Worm (Caenorhabditis elegans) whole organism, late embryonic: Measurements from ENCODE around the gene T27D12.1.
A peak's percentile ranks its signal among the peaks of the same experiment; 100 is the strongest.

Experiments
- K02D7.2 ChIP-seq: sonication (generic microtip); optimal IDR thresholded peaks from 2 replicates; lab custom pipeline; 2017; ENCODE audit warnings: mild to moderate bottlenecking, missing genetic modification characterization, missing compliant biosample characterization
- K09A11.1 ChIP-seq: sonication (generic microtip); optimal IDR thresholded peaks from 2 replicates; lab custom pipeline; 2017; ENCODE audit warnings: antibody characterized with exemption, mild to moderate bottlenecking, missing genetic modification characterization, missing compliant biosample characterization; ENCODE audit not compliant: insufficient read depth
- ceh-14 ChIP-seq: sonication (generic microtip); optimal IDR thresholded peaks from 2 replicates; lab custom pipeline; 2016; ENCODE audit warnings: missing genotype, missing genetic modification characterization, missing compliant biosample characterization
- ceh-18 ChIP-seq: sonication (generic microtip); optimal IDR thresholded peaks from 2 replicates; lab custom pipeline; 2016; ENCODE audit warnings: missing genetic modification characterization, missing compliant biosample characterization
- ceh-19 ChIP-seq: fragments of 200-800 bp; sonication (Bioruptor generic); optimal IDR thresholded peaks from 2 replicates; lab custom pipeline; 2018; ENCODE audit warnings: mild to moderate bottlenecking, missing genetic modification characterization, missing compliant biosample characterization
- ceh-31 ChIP-seq: sonication (generic microtip); optimal IDR thresholded peaks from 2 replicates; lab custom pipeline; 2016; ENCODE audit warnings: missing genetic modification characterization, missing compliant biosample characterization
- ceh-34 ChIP-seq: sonication (generic microtip); optimal IDR thresholded peaks from 2 replicates; lab custom pipeline; 2016; ENCODE audit warnings: mild to moderate bottlenecking, missing genetic modification characterization, missing compliant biosample characterization
- ceh-48 ChIP-seq: sonication (generic microtip); optimal IDR thresholded peaks from 2 replicates; lab custom pipeline; 2016; ENCODE audit warnings: missing genetic modification characterization, inconsistent platforms, missing compliant biosample characterization
- ceh-6 ChIP-seq: fragments of 200-800 bp; sonication (Bioruptor generic); optimal IDR thresholded peaks from 2 replicates; lab custom pipeline; 2018; ENCODE audit warnings: mild to moderate bottlenecking, missing genetic modification characterization, missing compliant biosample characterization
- ceh-9 ChIP-seq: sonication (generic microtip); optimal IDR thresholded peaks from 2 replicates; lab custom pipeline; 2016; ENCODE audit warnings: mild to moderate bottlenecking, missing genetic modification characterization, inconsistent platforms, missing compliant biosample characterization
- dve-1 ChIP-seq: sonication (generic microtip); optimal IDR thresholded peaks from 2 replicates; lab custom pipeline; 2017; ENCODE audit warnings: antibody characterized with exemption, mild to moderate bottlenecking, missing genetic modification characterization, missing compliant biosample characterization
- elt-2 ChIP-seq: sonication (generic microtip); optimal IDR thresholded peaks from 2 replicates; lab custom pipeline; 2016; ENCODE audit warnings: missing genetic modification reagents, missing genetic modification characterization, missing compliant biosample characterization
- elt-4 ChIP-seq: sonication (generic microtip); optimal IDR thresholded peaks from 2 replicates; lab custom pipeline; 2016; ENCODE audit warnings: missing genetic modification characterization, missing compliant biosample characterization
- fkh-10 ChIP-seq: fragments of 150-350 bp; optimal IDR thresholded peaks from 2 replicates; lab custom pipeline; 2014; ENCODE audit warnings: missing biosample characterization, missing genetic modification reagents, missing genetic modification characterization
- fkh-6 ChIP-seq: sonication (generic microtip); optimal IDR thresholded peaks from 2 replicates; lab custom pipeline; 2016; ENCODE audit warnings: missing genetic modification characterization, missing compliant biosample characterization
- gmeb-2 ChIP-seq: sonication (generic microtip); optimal IDR thresholded peaks from 2 replicates; lab custom pipeline; 2016; ENCODE audit warnings: missing genetic modification characterization, inconsistent platforms, missing compliant biosample characterization
- hlh-30 ChIP-seq: sonication (generic microtip); optimal IDR thresholded peaks from 2 replicates; lab custom pipeline; 2017; ENCODE audit warnings: antibody characterized with exemption, missing genetic modification characterization, missing compliant biosample characterization; ENCODE audit not compliant: insufficient read depth
- hlh-6 ChIP-seq: sonication (generic microtip); optimal IDR thresholded peaks from 2 replicates; lab custom pipeline; 2016; ENCODE audit warnings: missing genotype, missing genetic modification characterization, missing compliant biosample characterization
- hlh-8 ChIP-seq: sonication (generic microtip); optimal IDR thresholded peaks from 2 replicates; lab custom pipeline; 2016; ENCODE audit warnings: missing genotype, missing genetic modification characterization, missing compliant biosample characterization
- madf-2 ChIP-seq: sonication (generic microtip); optimal IDR thresholded peaks from 2 replicates; lab custom pipeline; 2017; ENCODE audit warnings: missing genetic modification characterization, missing compliant biosample characterization
- nfya-1 ChIP-seq: sonication (generic microtip); optimal IDR thresholded peaks from 2 replicates; lab custom pipeline; 2017; ENCODE audit warnings: missing genetic modification characterization, mild to moderate bottlenecking, missing compliant biosample characterization, antibody characterized with exemption, moderate library complexity
- npax-4 ChIP-seq: sonication (generic microtip); optimal IDR thresholded peaks from 2 replicates; lab custom pipeline; 2016; ENCODE audit warnings: missing genetic modification characterization, missing compliant biosample characterization
- odd-2 ChIP-seq: sonication (generic microtip); optimal IDR thresholded peaks from 2 replicates; lab custom pipeline; 2017; ENCODE audit warnings: antibody characterized with exemption, mild to moderate bottlenecking, missing genetic modification characterization, missing compliant biosample characterization
- pag-3 ChIP-seq: sonication (generic microtip); optimal IDR thresholded peaks from 2 replicates; lab custom pipeline; 2016; ENCODE audit warnings: missing compliant biosample characterization, missing genetic modification characterization, borderline replicate concordance
- pha-4 ChIP-seq: fragments of 150-350 bp; optimal IDR thresholded peaks from 2 replicates; lab custom pipeline; 2018; ENCODE audit warnings: missing biosample characterization, missing genetic modification reagents, missing genetic modification characterization
- pqm-1 ChIP-seq: sonication (generic microtip); optimal IDR thresholded peaks from 2 replicates; lab custom pipeline; 2016; ENCODE audit warnings: missing genetic modification characterization, missing compliant biosample characterization
- sox-4 ChIP-seq: sonication (generic microtip); optimal IDR thresholded peaks from 2 replicates; lab custom pipeline; 2017; ENCODE audit warnings: mild to moderate bottlenecking, missing genetic modification characterization, inconsistent platforms, missing compliant biosample characterization
- syd-9 ChIP-seq: sonication (generic microtip); optimal IDR thresholded peaks from 2 replicates; lab custom pipeline; 2016; ENCODE audit warnings: mild to moderate bottlenecking, missing genetic modification characterization, moderate library complexity, missing compliant biosample characterization
- unc-55 ChIP-seq: sonication (generic microtip); optimal IDR thresholded peaks from 2 replicates; lab custom pipeline; 2017; ENCODE audit warnings: missing biosample characterization, missing genetic modification reagents, missing genetic modification characterization
- unc-86 ChIP-seq: sonication (generic microtip); optimal IDR thresholded peaks from 2 replicates; lab custom pipeline; 2016; ENCODE audit warnings: missing genetic modification characterization, missing compliant biosample characterization

T27D12.1 gene

ce11 chrII:11842317-11842716 is at the start of gene T27D12.1:
T27D12.1 (plus strand) TSS chrII:11842617.
- TF ChIP-seq elt-4 (tag; lab: Kevin White, UChicago) (no peak), ceh-19 (GFP tag; lab: Kevin White, UChicago) (no peak), unc-86 (tag; lab: Kevin White, UChicago) (no peak), pag-3 (tag; lab: Kevin White, UChicago) (no peak), ceh-48 (tag; lab: Kevin White, UChicago) (no peak), nfya-1 (tag; lab: Kevin White, UChicago) (no peak), pqm-1 (tag; lab: Kevin White, UChicago) (no peak), hlh-8 (tag; lab: Kevin White, UChicago) (no peak)

ce11 chrII:11794392-11794791 is 48.0 kb upstream of the T27D12.1 start:
- TF ChIP-seq syd-9 (tag; lab: Kevin White, UChicago) = no peak
- no peak for TF ChIP-seq fkh-6 (tag; lab: Kevin White, UChicago)
- TF ChIP-seq madf-2 (tag; lab: Kevin White, UChicago) = no peak
- no peak for TF ChIP-seq ceh-6 (GFP tag; lab: Kevin White, UChicago)
- no peak for TF ChIP-seq dve-1 (tag; lab: Kevin White, UChicago)
- no peak for TF ChIP-seq ceh-18 (tag; lab: Kevin White, UChicago)
- no peak for TF ChIP-seq elt-2 (tag; lab: Kevin White, UChicago)
- TF ChIP-seq sox-4 (tag; lab: Kevin White, UChicago) = no peak
- no peak for TF ChIP-seq ceh-31 (tag; lab: Kevin White, UChicago)
- no peak for TF ChIP-seq npax-4 (tag; lab: Kevin White, UChicago)
- TF ChIP-seq K02D7.2 (tag; lab: Kevin White, UChicago) = no peak
- TF ChIP-seq fkh-10 (GFP tag; lab: Kevin White, UChicago) = no peak
- no peak for TF ChIP-seq hlh-30

- TF ChIP-seq ceh-34 (tag; lab: Kevin White, UChicago) (no peak), elt-2 (tag; lab: Kevin White, UChicago) (peak; percentile 80)
These were observed 45.2 kb upstream of the T27D12.1 start for ce11 chrII:11797194-11797593.

- TF ChIP-seq ceh-18 (tag; lab: Kevin White, UChicago) (no peak), unc-55 (no peak)
- TF ChIP-seq, all 69 proteins: peak for 0
These were observed 43.7 kb upstream of the T27D12.1 start, which contains the start of gene hda-5 for ce11 chrII:11798737-11799136. hda-5 (plus strand) TSS chrII:11799037.

- TF ChIP-seq fkh-6 (tag; lab: Kevin White, UChicago) (no peak), elt-2 (tag; lab: Kevin White, UChicago) (peak; percentile 57), ceh-19 (GFP tag; lab: Kevin White, UChicago) (no peak), pag-3 (tag; lab: Kevin White, UChicago) (no peak)
These were observed 40.0 kb upstream of the T27D12.1 start, which contains the start of gene F43G6.17 for ce11 chrII:11802451-11802850. F43G6.17 (plus strand) TSS chrII:11802751.

ce11 chrII:11806256-11806655 is 36.2 kb upstream of the T27D12.1 start, which contains the start of gene jmjd-1.1:
jmjd-1.1 (plus strand) TSS chrII:11806556.
- no peak for TF ChIP-seq odd-2 (tag; lab: Kevin White, UChicago)
- TF ChIP-seq ceh-9 = no peak
- no peak for TF ChIP-seq elt-2 (tag; lab: Kevin White, UChicago)
- TF ChIP-seq ceh-14 (tag; lab: Kevin White, UChicago) = no peak
- TF ChIP-seq pha-4 (tag; lab: Kevin White, UChicago) = no peak
- no peak for TF ChIP-seq hlh-6 (tag; lab: Kevin White, UChicago)
- TF ChIP-seq K09A11.1 (tag; lab: Kevin White, UChicago) = no peak
- no peak for TF ChIP-seq ceh-31 (tag; lab: Kevin White, UChicago)
- no peak for TF ChIP-seq nfya-1 (tag; lab: Kevin White, UChicago)
- TF ChIP-seq gmeb-2 (tag; lab: Kevin White, UChicago) = no peak
